Fruit fly (Drosophila melanogaster) whole organism, pupa: ENCODE measurements around the gene CG17672.

ENCODE experiments used
- CG12605 ChIP-seq: fragments of 200-800 bp; sonication (Bioruptor generic); IDR thresholded peaks from 2 replicates; pipeline ENCODE4 v1.3.6; 2022; ENCODE audit warnings: missing biosample characterization, missing genetic modification characterization
- CG13204 ChIP-seq: fragments of 200-800 bp; sonication (Bioruptor generic); optimal IDR thresholded peaks from 2 replicates; lab custom pipeline; 2018; ENCODE audit warnings: missing biosample characterization, mild to moderate bottlenecking, missing genetic modification characterization, moderate library complexity
- CG14655 ChIP-seq: fragments of 200-800 bp; sonication (Bioruptor generic); optimal IDR thresholded peaks from 3 replicates; lab custom pipeline; 2017; ENCODE audit warnings: mild to moderate bottlenecking, missing biosample characterization, missing genetic modification reagents, missing genetic modification characterization
- CG17806 ChIP-seq: fragments of 200-800 bp; sonication (Bioruptor generic); optimal IDR thresholded peaks from 2 replicates; lab custom pipeline; 2018; ENCODE audit warnings: missing biosample characterization, mild to moderate bottlenecking, missing genetic modification characterization, moderate library complexity
- CG32121 ChIP-seq: fragments of 200-800 bp; sonication (Bioruptor generic); IDR thresholded peaks from 2 replicates; pipeline ENCODE4 v1.3.6; 2022; ENCODE audit warnings: missing biosample characterization, missing genetic modification characterization
- CG34367 ChIP-seq: fragments of 200-800 bp; sonication (Bioruptor generic); optimal IDR thresholded peaks from 2 replicates; lab custom pipeline; 2018; ENCODE audit warnings: missing biosample characterization, mild to moderate bottlenecking, missing genetic modification characterization
- CG4496 ChIP-seq: fragments of 200-800 bp; sonication (Bioruptor generic); IDR thresholded peaks from 3 replicates; pipeline ENCODE4 v1.3.6; 2022; ENCODE audit warnings: missing biosample characterization, missing genetic modification characterization
- CG8159 ChIP-seq: fragments of 200-800 bp; sonication (Bioruptor generic); optimal IDR thresholded peaks from 3 replicates; lab custom pipeline; 2018; ENCODE audit warnings: missing biosample characterization, mild to moderate bottlenecking, missing genetic modification characterization, moderate library complexity
- CG8301 ChIP-seq: fragments of 200-800 bp; sonication (Bioruptor generic); optimal IDR thresholded peaks from 2 replicates; lab custom pipeline; 2018; ENCODE audit warnings: missing biosample characterization, mild to moderate bottlenecking, missing genetic modification characterization
- EcR ChIP-seq: fragments of 200-800 bp; sonication (Bioruptor generic); optimal IDR thresholded peaks from 3 replicates; lab custom pipeline; 2019; ENCODE audit warnings: missing biosample characterization, missing genetic modification characterization, mild to moderate bottlenecking, moderate library complexity, missing genetic modification reagents
- Ets98B ChIP-seq: fragments of 200-800 bp; sonication (Bioruptor generic); IDR thresholded peaks from 2 replicates; pipeline ENCODE4 v1.3.6; 2022; ENCODE audit warnings: missing biosample characterization, missing genetic modification characterization
- Pif1B ChIP-seq: fragments of 200-800 bp; sonication (Bioruptor generic); optimal IDR thresholded peaks from 3 replicates; lab custom pipeline; 2016; ENCODE audit warnings: missing biosample characterization, missing genetic modification characterization
- fd96Ca ChIP-seq: fragments of 200-800 bp; sonication (Bioruptor generic); IDR thresholded peaks from 3 replicates; pipeline ENCODE4 v1.3.6; 2022; ENCODE audit warnings: missing biosample characterization, missing genetic modification characterization

DNA sequence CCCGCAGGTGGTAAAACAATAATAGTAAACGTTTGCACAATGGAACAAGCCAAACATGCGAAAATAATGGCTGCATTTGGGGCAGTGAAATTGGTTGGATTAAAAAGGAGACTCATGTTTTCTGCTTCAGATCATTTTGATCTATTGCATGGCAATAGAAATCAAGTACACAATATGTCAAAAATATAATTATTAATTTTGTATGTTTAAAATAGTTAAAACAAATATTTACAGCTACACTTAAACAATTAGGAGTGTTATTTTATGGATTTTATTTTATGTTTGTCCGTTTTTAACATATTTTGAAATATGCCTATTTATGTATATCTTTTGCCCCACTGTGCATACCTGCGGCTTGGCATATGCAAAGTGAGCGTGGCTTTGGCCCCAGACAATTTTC, 37.5 kb downstream of the CG17672 start:
- peak; percentile 27 for TF ChIP-seq CG34367 (tag; lab: Kevin White, UChicago)
- no peak for TF ChIP-seq Ets98B (GFP tag; lab: Robert Waterston, UW)
- TF ChIP-seq CG14655: peak; percentile 31
- no peak for TF ChIP-seq CG32121
- peak; percentile 52 for TF ChIP-seq CG8159 (tag; lab: Kevin White, UChicago)
- no peak for TF ChIP-seq fd96Ca (GFP tag; lab: Robert Waterston, UW)
- TF ChIP-seq CG4496 (GFP tag; lab: Robert Waterston, UW): no peak
- no peak for TF ChIP-seq CG13204 (GFP tag; lab: Kevin White, UChicago)
- TF ChIP-seq CG8301 (tag; lab: Kevin White, UChicago): peak; percentile 40
- TF ChIP-seq CG12605 (GFP tag; lab: Robert Waterston, UW): no peak
- no peak for TF ChIP-seq EcR
- peak; percentile 44 for TF ChIP-seq CG17806 (tag; lab: Kevin White, UChicago)
- no peak for TF ChIP-seq Pif1B (GFP tag; lab: Kevin White, UChicago)
